Fruit fly (Drosophila melanogaster) whole organism, wandering third instar larva: ENCODE measurements around the gene Rgl.

Experiments used
- Abd-B ChIP-seq: fragments of >200 bp; optimal IDR thresholded peaks from 2 replicates; lab custom pipeline; 2017; ENCODE audit warnings: missing biosample characterization, missing genetic modification characterization
- CG32264 ChIP-seq: fragments of 200-800 bp; sonication (Bioruptor generic); optimal IDR thresholded peaks from 2 replicates; lab custom pipeline; 2016; ENCODE audit warnings: missing biosample characterization, missing genetic modification characterization
- CG9705 ChIP-seq: fragments of 200-800 bp; sonication (Bioruptor generic); optimal IDR thresholded peaks from 2 replicates; lab custom pipeline; 2018; ENCODE audit warnings: missing biosample characterization, mild to moderate bottlenecking, missing genetic modification characterization
- CrebA ChIP-seq: fragments of 200-800 bp; sonication (Bioruptor generic); optimal IDR thresholded peaks from 2 replicates; lab custom pipeline; 2016; ENCODE audit warnings: missing biosample characterization, mild to moderate bottlenecking, missing genetic modification characterization, borderline replicate concordance
- Dfd ChIP-seq: fragments of >200 bp; optimal IDR thresholded peaks from 2 replicates; lab custom pipeline; 2017; ENCODE audit warnings: missing biosample characterization, missing genetic modification characterization
- Dif ChIP-seq: fragments of 200-275, 200-300 bp; sonication (Bioruptor generic); optimal IDR thresholded peaks from 2 replicates; lab custom pipeline; 2018; ENCODE audit warnings: missing biosample characterization, missing genetic modification characterization; ENCODE audit not compliant: partially characterized antibody
- GATAd ChIP-seq: sonication (Bioruptor generic); optimal IDR thresholded peaks from 2 replicates; lab custom pipeline; 2016; ENCODE audit warnings: missing biosample characterization, missing genetic modification characterization
- HLH106 ChIP-seq: fragments of 200-800 bp; optimal IDR thresholded peaks from 3 replicates; lab custom pipeline; 2019; ENCODE audit warnings: missing biosample characterization, mild to moderate bottlenecking, missing genetic modification characterization, moderate library complexity
- Hnf4 ChIP-seq: fragments of 200-800 bp; sonication (Bioruptor generic); optimal IDR thresholded peaks from 2 replicates; lab custom pipeline; 2016; ENCODE audit warnings: missing biosample characterization, mild to moderate bottlenecking, missing genetic modification characterization
- Hr78 ChIP-seq: fragments of >200 bp; optimal IDR thresholded peaks from 2 replicates; lab custom pipeline; 2017; ENCODE audit warnings: missing biosample characterization, missing genetic modification characterization
- Hr83 ChIP-seq: fragments of 200-300 bp; sonication (Bioruptor generic); optimal IDR thresholded peaks from 2 replicates; lab custom pipeline; 2016; ENCODE audit warnings: missing biosample characterization, mild to moderate bottlenecking, missing genetic modification characterization, moderate library complexity; ENCODE audit not compliant: poor library complexity, severe bottlenecking
- Jra ChIP-seq: sonication (Bioruptor generic); optimal IDR thresholded peaks from 2 replicates; lab custom pipeline; 2016; ENCODE audit warnings: missing biosample characterization, missing genetic modification characterization
- Mio ChIP-seq: sonication (Bioruptor generic); optimal IDR thresholded peaks from 2 replicates; lab custom pipeline; 2016; ENCODE audit warnings: missing biosample characterization, missing genetic modification characterization
- Myc ChIP-seq: fragments of >200 bp; optimal IDR thresholded peaks from 2 replicates; lab custom pipeline; 2017
- N ChIP-seq: fragments of >200 bp; optimal IDR thresholded peaks from 2 replicates; lab custom pipeline; 2018; ENCODE audit warnings: missing biosample characterization, missing external identifiers, missing genetic modification characterization
- OdsH ChIP-seq: fragments of 200-800 bp; sonication (Bioruptor generic); optimal IDR thresholded peaks from 2 replicates; lab custom pipeline; 2016; ENCODE audit warnings: missing biosample characterization, mild to moderate bottlenecking, missing genetic modification characterization
- Rel ChIP-seq, 2 experiments: fragments of 200-800 bp; sonication (Bioruptor generic) in 1 of 2; optimal IDR thresholded peaks; 2 replicates in 1 of 2; 3 replicates in 1 of 2; lab custom pipeline; 2016 to 2019; ENCODE audit warnings: mild to moderate bottlenecking in 2 of 2, missing biosample characterization in 2 of 2, missing genetic modification characterization in 2 of 2, moderate library complexity in 1 of 2
- Sp1 ChIP-seq: fragments of 200-800 bp; sonication (Bioruptor generic); optimal IDR thresholded peaks from 3 replicates; lab custom pipeline; 2019; ENCODE audit warnings: missing biosample characterization, mild to moderate bottlenecking, missing genetic modification characterization, moderate library complexity
- Vsx2 ChIP-seq: fragments of 200-300, 225-300 bp; sonication (Bioruptor generic); optimal IDR thresholded peaks from 2 replicates; lab custom pipeline; 2018; ENCODE audit warnings: missing biosample characterization, missing genetic modification characterization; ENCODE audit not compliant: partially characterized antibody
- br ChIP-seq: fragments of 200-800 bp; sonication (Bioruptor generic); optimal IDR thresholded peaks from 2 replicates; lab custom pipeline; 2016; ENCODE audit warnings: missing biosample characterization, missing genetic modification characterization
- brk ChIP-seq: fragments of 200-800 bp; sonication (Bioruptor generic); optimal IDR thresholded peaks from 2 replicates; lab custom pipeline; 2016; ENCODE audit warnings: missing biosample characterization, mild to moderate bottlenecking, missing genetic modification characterization
- dl ChIP-seq, 2 experiments: fragments of 175-275, 200-275 bp in 1 of 2; fragments of 200-275 bp in 1 of 2; sonication (Bioruptor generic); optimal IDR thresholded peaks; lab custom pipeline; 2018; ENCODE audit warnings: mild to moderate bottlenecking in 2 of 2, missing biosample characterization in 2 of 2, missing genetic modification characterization in 2 of 2, moderate library complexity in 2 of 2; ENCODE audit not compliant: partially characterized antibody in 2 of 2, insufficient read depth in 1 of 2
- dmrt93B ChIP-seq: fragments of 200-800 bp; sonication (Bioruptor generic); optimal IDR thresholded peaks from 2 replicates; lab custom pipeline; 2018; ENCODE audit warnings: missing biosample characterization, mild to moderate bottlenecking, missing genetic modification characterization
- dsf ChIP-seq: sonication (Bioruptor generic); optimal IDR thresholded peaks from 2 replicates; lab custom pipeline; 2016; ENCODE audit warnings: missing biosample characterization, missing genetic modification characterization, borderline replicate concordance
- ey ChIP-seq: fragments of 200-800 bp; sonication (Bioruptor generic); optimal IDR thresholded peaks from 2 replicates; lab custom pipeline; 2016; ENCODE audit warnings: missing biosample characterization, missing genetic modification characterization
- foxo ChIP-seq, 2 experiments: fragments of 200-800 bp; sonication (Bioruptor generic); optimal IDR thresholded peaks; 2 replicates in 1 of 2; 3 replicates in 1 of 2; lab custom pipeline; 2016 to 2017; ENCODE audit warnings: missing biosample characterization in 2 of 2, missing genetic modification characterization in 2 of 2
- fru ChIP-seq: fragments of 200-800 bp; sonication (Bioruptor generic); optimal IDR thresholded peaks from 3 replicates; lab custom pipeline; 2016; ENCODE audit warnings: missing biosample characterization, mild to moderate bottlenecking, missing genetic modification characterization
- h ChIP-seq: fragments of 200-800 bp; sonication (Bioruptor generic); optimal IDR thresholded peaks from 3 replicates; lab custom pipeline; 2016; ENCODE audit warnings: missing biosample characterization, mild to moderate bottlenecking, missing genetic modification characterization
- jim ChIP-seq: fragments of 175-275, 200-325 bp; sonication (Bioruptor generic); optimal IDR thresholded peaks from 2 replicates; lab custom pipeline; 2016; ENCODE audit warnings: missing biosample characterization, mild to moderate bottlenecking, missing genetic modification characterization
- lola ChIP-seq: fragments of >200 bp; optimal IDR thresholded peaks from 2 replicates; lab custom pipeline; 2017; ENCODE audit warnings: missing biosample characterization, missing genetic modification characterization
- pan ChIP-seq: fragments of >200 bp; optimal IDR thresholded peaks from 2 replicates; lab custom pipeline; 2017
- psq ChIP-seq: fragments of 200-800 bp; sonication (Bioruptor generic); optimal IDR thresholded peaks from 3 replicates; lab custom pipeline; 2017; ENCODE audit warnings: missing biosample characterization, mild to moderate bottlenecking, missing genetic modification characterization, moderate library complexity
- rgr ChIP-seq: fragments of 200-800 bp; sonication (Bioruptor generic); optimal IDR thresholded peaks from 3 replicates; lab custom pipeline; 2016; ENCODE audit warnings: missing biosample characterization, mild to moderate bottlenecking, missing genetic modification characterization
- sage ChIP-seq: fragments of 200-800 bp; sonication (Bioruptor generic); optimal IDR thresholded peaks from 2 replicates; lab custom pipeline; 2016; ENCODE audit warnings: missing biosample characterization, mild to moderate bottlenecking, missing genetic modification characterization
- sv ChIP-seq: fragments of 200-800 bp; sonication (Bioruptor generic); optimal IDR thresholded peaks from 3 replicates; lab custom pipeline; 2016; ENCODE audit warnings: missing biosample characterization, missing genetic modification characterization
- tai ChIP-seq: sonication (Bioruptor generic); optimal IDR thresholded peaks from 2 replicates; lab custom pipeline; 2016; ENCODE audit warnings: missing biosample characterization, missing genetic modification characterization
- usp ChIP-seq: fragments of >200 bp; optimal IDR thresholded peaks from 2 replicates; lab custom pipeline; 2017; ENCODE audit warnings: missing biosample characterization, missing genetic modification characterization
- woc ChIP-seq: sonication (Bioruptor generic); optimal IDR thresholded peaks from 2 replicates; lab custom pipeline; 2016; ENCODE audit warnings: missing biosample characterization, mild to moderate bottlenecking, missing genetic modification characterization

The Rgl gene

dm6 chr3L:13928769-13929594 lies 3.8 kb upstream of the Rgl start, which contains the start of the genes CG8833 and DCTN1-p150 (continued):
- peak; percentile 8 for TF ChIP-seq Myc (lab: Kevin White, UChicago)
- TF ChIP-seq jim (GFP tag; lab: Kevin White, UChicago) = no peak
- TF ChIP-seq CG9705 (GFP tag; lab: Kevin White, UChicago) = peak; percentile 2
- TF ChIP-seq Rel (GFP tag; optimal IDR thresholded peaks at IDR 0.05; lab: Kevin White, UChicago) = no peak
- TF ChIP-seq Rel (tag; optimal IDR thresholded peaks at IDR 0.05; lab: Kevin White, UChicago) = no peak
- TF ChIP-seq HLH106 (tag; lab: Kevin White, UChicago) = peak; percentile 35
- no peak for TF ChIP-seq OdsH (GFP tag; lab: Kevin White, UChicago)

dm6 chr3L:13924646-13925045 lies 489 bp downstream of the Rgl start:
- peak; percentile 18 for TF ChIP-seq h (GFP tag; lab: Kevin White, UChicago)
- TF ChIP-seq CG32264 (GFP tag; lab: Kevin White, UChicago) = no peak
- TF ChIP-seq CG9705 (GFP tag; lab: Kevin White, UChicago) = no peak
- no peak for TF ChIP-seq psq (GFP tag; lab: Kevin White, UChicago)
- TF ChIP-seq brk (GFP tag; lab: Kevin White, UChicago) = no peak
- no peak for TF ChIP-seq pan (lab: Kevin White, UChicago)
- TF ChIP-seq N (GFP tag; lab: Kevin White, UChicago) = no peak
- no peak for TF ChIP-seq Jra (GFP tag; lab: Kevin White, UChicago)
- no peak for TF ChIP-seq HLH106 (tag; lab: Kevin White, UChicago)
- TF ChIP-seq fru (GFP tag; lab: Kevin White, UChicago) = no peak
- TF ChIP-seq sv (GFP tag; lab: Kevin White, UChicago) = no peak
- TF ChIP-seq usp (GFP tag; lab: Kevin White, UChicago) = no peak
- TF ChIP-seq OdsH (GFP tag; lab: Kevin White, UChicago) = no peak
- TF ChIP-seq Myc (lab: Kevin White, UChicago) = no peak
- peak; percentile 10 for TF ChIP-seq br (GFP tag; lab: Kevin White, UChicago)
- TF ChIP-seq ey (GFP tag; lab: Kevin White, UChicago) = peak; percentile 3
- TF ChIP-seq dmrt93B (GFP tag; lab: Kevin White, UChicago) = no peak
- TF ChIP-seq Sp1 (GFP tag; lab: Kevin White, UChicago) = peak; percentile 10
- TF ChIP-seq Rel (GFP tag; optimal IDR thresholded peaks at IDR 0.05; lab: Kevin White, UChicago) = no peak
- no peak for TF ChIP-seq Rel (tag; optimal IDR thresholded peaks at IDR 0.05; lab: Kevin White, UChicago)
- peak in 1 of 2 experiments; percentile 21 for TF ChIP-seq foxo (GFP tag; optimal IDR thresholded peaks at IDR 0.05; lab: Kevin White, UChicago)
- TF ChIP-seq sage = no peak
- TF ChIP-seq rgr (GFP tag; lab: Kevin White, UChicago) = peak; percentile 48
- no peak for TF ChIP-seq tai (GFP tag; lab: Kevin White, UChicago)
- no peak for TF ChIP-seq CrebA
- TF ChIP-seq Dif (GFP tag; lab: Kevin White, UChicago) = no peak
- TF ChIP-seq Mio (GFP tag; lab: Kevin White, UChicago) = no peak
- TF ChIP-seq GATAd (GFP tag; lab: Kevin White, UChicago) = no peak
- TF ChIP-seq woc = peak; percentile 7
- no peak for TF ChIP-seq Dfd
- TF ChIP-seq lola = no peak
- no peak for TF ChIP-seq Hnf4
- TF ChIP-seq Hr78 = no peak
- no peak for TF ChIP-seq dsf (GFP tag; lab: Kevin White, UChicago)
- no peak for TF ChIP-seq jim (GFP tag; lab: Kevin White, UChicago)
- peak; percentile 84 for TF ChIP-seq Hr83 (GFP tag; lab: Kevin White, UChicago)
- no peak for TF ChIP-seq Abd-B (GFP tag; lab: Kevin White, UChicago)
- no peak for TF ChIP-seq Vsx2
- no peak for TF ChIP-seq dl (GFP tag; optimal IDR thresholded peaks at IDR 0.05; lab: Kevin White, UChicago; ENCODE audit: insufficient read depth in 1 of 2, partially characterized antibody in 2 of 2)
